Fruit fly (Drosophila melanogaster): ENCODE data around the gene futsch.

futsch gene

dm6 chrX:1398455-1399055, 10.3 kb upstream of the futsch start (continued):
- TF ChIP-seq Pdp1 (GFP tag; optimal IDR thresholded peaks at IDR 0.05) = peak; percentile 37 to 66
- TF ChIP-seq cas (GFP tag; IDR thresholded peaks at IDR 0.05) = no peak
- no peak for TF ChIP-seq gro (GFP tag; optimal IDR thresholded peaks at IDR 0.05)
- peak; percentile 45; the same call in 1 of the 2 replicates for TF ChIP-seq onecut (GFP tag; IDR thresholded peaks at IDR 0.05)
- peak; percentile 78; the same call in 1 of the 3 replicates for TF ChIP-seq CG11093 (GFP tag; IDR thresholded peaks at IDR 0.05)
- no peak for TF ChIP-seq slou (GFP tag; optimal IDR thresholded peaks at IDR 0.05)
- no peak for TF ChIP-seq CG4854 (GFP tag; optimal IDR thresholded peaks at IDR 0.05)
- peak; percentile 41 for TF ChIP-seq CG12942 (GFP tag; optimal IDR thresholded peaks at IDR 0.05)
- TF ChIP-seq CG12236 (GFP tag; optimal IDR thresholded peaks at IDR 0.05) = no peak
- peak; percentile 50; the same call in 1 of the 2 replicates for TF ChIP-seq dan (GFP tag; IDR thresholded peaks at IDR 0.05)
- TF ChIP-seq Blimp-1 (GFP tag; optimal IDR thresholded peaks at IDR 0.05) = no peak
- TF ChIP-seq CG6254 (GFP tag; optimal IDR thresholded peaks at IDR 0.05) = no peak
- peak; percentile 56 for TF ChIP-seq CG18619 (GFP tag; optimal IDR thresholded peaks at IDR 0.05)
- TF ChIP-seq Awh (GFP tag; IDR thresholded peaks at IDR 0.05) = 0 out of 2 replicates have a peak, but pooled peaks have one; percentile 35
- TF ChIP-seq CG31365 (tag; optimal IDR thresholded peaks at IDR 0.05) = no peak
- no peak for TF ChIP-seq pros (GFP tag; optimal IDR thresholded peaks at IDR 0.05)
- peak; percentile 61; the same call in 2 of the 3 replicates for TF ChIP-seq CG11456 (GFP tag; IDR thresholded peaks at IDR 0.05)
- TF ChIP-seq CG17829 (tag; optimal IDR thresholded peaks at IDR 0.05) = peak; percentile 36
- no peak for TF ChIP-seq CG34376 (GFP tag; optimal IDR thresholded peaks at IDR 0.05)
- no peak for TF ChIP-seq Vsx1 (GFP tag; optimal IDR thresholded peaks at IDR 0.05)
- no peak for TF ChIP-seq repo (GFP tag; optimal IDR thresholded peaks at IDR 0.05)
- peak; percentile 50 for TF ChIP-seq CG17385 (GFP tag; optimal IDR thresholded peaks at IDR 0.05)
- no peak for TF ChIP-seq da (GFP tag; optimal IDR thresholded peaks at IDR 0.05)
- no peak for TF ChIP-seq CG8478 (optimal IDR thresholded peaks at IDR 0.05)
- TF ChIP-seq HmgZ (tag; optimal IDR thresholded peaks at IDR 0.05) = peak; percentile 51
- no peak for TF ChIP-seq Scr (GFP tag; IDR thresholded peaks at IDR 0.05; ENCODE audit: partially characterized antibody)
- no peak for TF ChIP-seq Nf-YA (GFP tag; IDR thresholded peaks at IDR 0.05)
- TF ChIP-seq CG15269 (tag; optimal IDR thresholded peaks at IDR 0.05) = peak; percentile 67
- TF ChIP-seq BEAF-32 (GFP tag; optimal IDR thresholded peaks at IDR 0.05) = no peak
- TF ChIP-seq Fer3 (tag; optimal IDR thresholded peaks at IDR 0.05) = peak; percentile 56
- TF ChIP-seq Ssrp (tag; optimal IDR thresholded peaks at IDR 0.05) = peak; percentile 60
- TF ChIP-seq CG13775 (GFP tag; optimal IDR thresholded peaks at IDR 0.05) = peak; percentile 51
- TF ChIP-seq salm (tag; optimal IDR thresholded peaks at IDR 0.05) = no peak
- peak; percentile 31 for TF ChIP-seq Atf3 (GFP tag; optimal IDR thresholded peaks at IDR 0.05)
- peak; percentile 38 for TF ChIP-seq CG15696 (tag; optimal IDR thresholded peaks at IDR 0.05)
- no peak for TF ChIP-seq h (optimal IDR thresholded peaks at IDR 0.05)
- TF ChIP-seq tx (GFP tag; optimal IDR thresholded peaks at IDR 0.05) = peak; percentile 34
- no peak for TF ChIP-seq run (tag; optimal IDR thresholded peaks at IDR 0.05)
- peak; percentile 15 for TF ChIP-seq Nf-YC (tag; optimal IDR thresholded peaks at IDR 0.05)
- peak; percentile 77 for TF ChIP-seq esg (GFP tag; conservative IDR thresholded peaks at IDR 0.05)
- TF ChIP-seq CG14014 (GFP tag; IDR thresholded peaks at IDR 0.05) = peak; percentile 67
- peak; percentile 57 for TF ChIP-seq Fer1 (GFP tag; optimal IDR thresholded peaks at IDR 0.05)
- no peak for TF ChIP-seq CG2129 (GFP tag; IDR thresholded peaks at IDR 0.05; ENCODE audit: partially characterized antibody)
- TF ChIP-seq CG5953 (GFP tag; IDR thresholded peaks at IDR 0.05) = 0 out of 2 replicates have a peak, but pooled peaks have one; percentile 44
- TF ChIP-seq eyg (GFP tag; optimal IDR thresholded peaks at IDR 0.05) = no peak
- TF ChIP-seq ro (GFP tag; IDR thresholded peaks at IDR 0.05) = peak; percentile 24; the same call in 1 of the 2 replicates
- peak; percentile 34 for TF ChIP-seq CG12659 (GFP tag; optimal IDR thresholded peaks at IDR 0.05)
- no peak for TF ChIP-seq CG1024 (GFP tag; IDR thresholded peaks at IDR 0.05)
- no peak for TF ChIP-seq Lpt (GFP tag; optimal IDR thresholded peaks at IDR 0.05)
- TF ChIP-seq CrebB (tag; optimal IDR thresholded peaks at IDR 0.05) = no peak

Measured in whole organism, embryonic.